Worm (Caenorhabditis elegans): ENCODE measurements around the gene Y94H6A.5.
"Not testable (repeated sequence)": the region's sequence is repeated elsewhere in the genome, so short reads cannot be mapped to it uniquely, and the experiment has no call there.

Gene Y94H6A.5

ce11 chrIV:2705675-2706074 is 1.9 kb upstream of the Y94H6A.5 start:
- TF ChIP-seq madf-3 (GFP tag; IDR thresholded peaks at IDR 0.05) (no peak), somi-1 (GFP tag; optimal IDR thresholded peaks at IDR 0.05) (no peak), atf-7 (tag; optimal IDR thresholded peaks at IDR 0.05) (no peak), ceh-27 (GFP tag; optimal IDR thresholded peaks at IDR 0.05) (no peak), F57C9.4 (tag; optimal IDR thresholded peaks at IDR 0.05) (no peak), ztf-6 (GFP tag; IDR thresholded peaks at IDR 0.05) (no peak), ztf-3 (GFP tag; optimal IDR thresholded peaks at IDR 0.05) (no peak), nfya-2 (GFP tag; IDR thresholded peaks at IDR 0.05) (no peak), sdz-38 (tag; optimal IDR thresholded peaks at IDR 0.05) (no peak), lin-26 (GFP tag; IDR thresholded peaks at IDR 0.05) (no peak), B0019.2 (GFP tag; conservative IDR thresholded peaks at IDR 0.05) (no peak), cebp-1 (GFP tag; IDR thresholded peaks at IDR 0.05) (no peak), cebp-1 (tag; optimal IDR thresholded peaks at IDR 0.05) (no peak), nhr-80 (tag; optimal IDR thresholded peaks at IDR 0.05) (no peak), attf-3 (GFP tag; conservative IDR thresholded peaks at IDR 0.05) (no peak), Y67H2A.10 (GFP tag; conservative IDR thresholded peaks at IDR 0.05) (no peak), let-526 (GFP tag; IDR thresholded peaks at IDR 0.05) (no peak), attf-5 (GFP tag; optimal IDR thresholded peaks at IDR 0.05) (no peak)

- TF ChIP-seq hsf-1 (GFP tag; IDR thresholded peaks at IDR 0.05) (peak; percentile 96), rpc-1 (optimal IDR thresholded peaks at IDR 0.05) (peak; percentile 10)
- not testable (repeated sequence) for TF ChIP-seq rpc-1 (tag; optimal IDR thresholded peaks at IDR 0.05)
Observed at ce11 chrIV:2694880-2695279, 8.9 kb downstream of the Y94H6A.5 start.

DNA sequence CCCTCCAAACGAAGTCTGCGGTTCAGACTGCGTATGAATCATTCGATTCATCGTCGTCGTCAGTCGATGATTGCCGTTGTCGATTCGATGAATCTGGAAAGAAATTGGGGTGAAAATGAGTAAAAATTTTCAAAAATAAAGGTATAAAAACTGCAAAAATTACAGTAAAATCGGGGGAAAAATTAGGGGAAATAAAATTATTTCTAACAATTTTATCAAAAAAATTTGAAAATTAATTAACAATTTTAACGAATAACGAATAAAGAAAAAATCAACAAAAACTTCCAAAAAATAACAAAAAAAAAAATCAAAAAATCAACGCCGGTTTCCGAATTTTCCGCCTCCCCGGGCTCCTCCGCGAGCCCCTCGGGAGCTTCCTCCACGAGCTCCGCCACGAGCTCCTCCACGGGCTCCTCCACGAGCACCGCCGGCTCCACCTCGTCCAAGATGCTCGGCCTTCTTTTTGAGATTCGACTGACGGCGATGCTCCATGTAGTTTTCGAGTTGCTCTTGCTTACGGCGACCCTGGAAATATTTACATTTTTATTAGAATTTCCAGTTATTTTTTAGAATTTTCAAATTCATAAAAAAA is 15.0 kb downstream of the Y94H6A.5 start, which contains the start of gene egrh-3:
TSS of gene egrh-3 (minus strand) at position 51 of the 592 bp plus-strand sequence.
- peak; percentile 94 for TF ChIP-seq egrh-3 (GFP tag; IDR thresholded peaks at IDR 0.05)
- TF ChIP-seq F10E7.11 (tag; optimal IDR thresholded peaks at IDR 0.05), result no peak

DNA sequence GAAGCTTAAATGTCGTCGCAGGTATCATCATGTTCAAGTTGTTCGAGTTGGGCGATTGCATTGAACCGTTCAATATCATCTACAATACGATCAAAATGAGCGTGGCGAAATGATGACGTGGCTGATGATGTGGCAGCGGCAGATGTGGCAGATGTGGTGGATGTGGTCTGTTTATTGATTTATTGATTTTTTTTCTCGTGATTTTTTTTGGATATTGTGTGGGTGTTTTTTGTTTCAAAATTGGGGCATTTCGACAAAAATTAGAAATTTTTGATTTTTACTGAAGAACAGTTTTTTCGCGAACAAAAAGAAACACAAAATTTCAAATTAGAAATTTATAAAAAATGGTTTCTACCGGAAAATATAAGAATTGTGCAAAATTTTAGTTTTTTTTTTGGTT is 23.5 kb downstream of the Y94H6A.5 start:
- no peak for TF ChIP-seq tlf-1 (GFP tag; optimal IDR thresholded peaks at IDR 0.05)
- TF ChIP-seq fkh-3 (tag; optimal IDR thresholded peaks at IDR 0.05), result no peak
- no peak for TF ChIP-seq ztf-6 (GFP tag; IDR thresholded peaks at IDR 0.05)
- TF ChIP-seq madf-6 (GFP tag; IDR thresholded peaks at IDR 0.05), result no peak
- no peak for TF ChIP-seq rcor-1 (GFP tag; IDR thresholded peaks at IDR 0.05)
- no peak for TF ChIP-seq B0336.3 (GFP tag; IDR thresholded peaks at IDR 0.05)
- no peak for TF ChIP-seq lin-26 (GFP tag; IDR thresholded peaks at IDR 0.05)
- TF ChIP-seq ztf-26 (tag; optimal IDR thresholded peaks at IDR 0.05), result no peak

ce11 chrIV:2678152-2678551 is 25.6 kb downstream of the Y94H6A.5 start:
- no peak for TF ChIP-seq cebp-1 (GFP tag; IDR thresholded peaks at IDR 0.05)
- peak; percentile 17 for TF ChIP-seq cebp-1 (tag; optimal IDR thresholded peaks at IDR 0.05)
- no peak for TF ChIP-seq attf-6 (GFP tag; IDR thresholded peaks at IDR 0.05)
- peak; percentile 14 for TF ChIP-seq repo-1 (tag; optimal IDR thresholded peaks at IDR 0.05)
- peak; percentile 22; the same call in 1 of the 2 replicates for TF ChIP-seq ekl-4 (GFP tag; IDR thresholded peaks at IDR 0.05)
- TF ChIP-seq ztf-26 (tag; optimal IDR thresholded peaks at IDR 0.05), result no peak
- TF ChIP-seq T07F8.4 (tag; optimal IDR thresholded peaks at IDR 0.05), result no peak
- TF ChIP-seq hmg-20 (GFP tag; IDR thresholded peaks at IDR 0.05), result no peak
- TF ChIP-seq ztf-6 (GFP tag; IDR thresholded peaks at IDR 0.05), result no peak
- TF ChIP-seq F22D6.2 (tag; optimal IDR thresholded peaks at IDR 0.05), result no peak
- no peak for TF ChIP-seq hrde-1 (tag; optimal IDR thresholded peaks at IDR 0.05; ENCODE audit: borderline replicate concordance)
- TF ChIP-seq C17E4.6 (GFP tag; IDR thresholded peaks at IDR 0.05), result no peak
- no peak for TF ChIP-seq dox-1 (GFP tag; IDR thresholded peaks at IDR 0.05)
- TF ChIP-seq tbx-9 (tag; optimal IDR thresholded peaks at IDR 0.05; ENCODE audit: borderline replicate concordance), result no peak
- no peak for TF ChIP-seq F39B2.1 (GFP tag; IDR thresholded peaks at IDR 0.05)
- TF ChIP-seq pha-4 (tag; optimal IDR thresholded peaks at IDR 0.05), result no peak
- no peak for TF ChIP-seq sptf-2 (GFP tag; optimal IDR thresholded peaks at IDR 0.05)
- TF ChIP-seq snpc-1.3 (tag; optimal IDR thresholded peaks at IDR 0.05; ENCODE audit: insufficient read depth), result no peak
- no peak for TF ChIP-seq unc-130 (GFP tag; optimal IDR thresholded peaks at IDR 0.05)

Measured in whole organism, young adult.